Worm (Caenorhabditis elegans) whole organism, L3 larva: Measurements from ENCODE around the gene F49E10.2.

Source experiments
- R02D3.7 ChIP-seq: fragments of 150-350 bp; optimal IDR thresholded peaks from 2 replicates; lab custom pipeline; 2014; ENCODE audit warnings: missing biosample characterization, missing genetic modification characterization
- ZK546.5 ChIP-seq: sonication (generic microtip); optimal IDR thresholded peaks from 2 replicates; lab custom pipeline; 2017; ENCODE audit warnings: missing biosample characterization, missing genetic modification characterization
- aly-2 ChIP-seq: fragments of 150-350 bp; optimal IDR thresholded peaks from 2 replicates; lab custom pipeline; 2014; ENCODE audit warnings: missing biosample characterization, missing genetic modification characterization
- ama-1 ChIP-seq: fragments of 150-350 bp; optimal IDR thresholded peaks from 2 replicates; lab custom pipeline; 2018
- ceh-16 ChIP-seq: sonication (generic microtip); optimal IDR thresholded peaks from 2 replicates; lab custom pipeline; 2017; ENCODE audit warnings: missing biosample characterization, missing genetic modification characterization
- ceh-28 ChIP-seq: fragments of 150-350 bp; optimal IDR thresholded peaks from 2 replicates; lab custom pipeline; 2014; ENCODE audit warnings: missing biosample characterization, missing genetic modification reagents, missing genetic modification characterization
- ceh-82 ChIP-seq: fragments of 150-350 bp; optimal IDR thresholded peaks from 2 replicates; lab custom pipeline; 2014; ENCODE audit warnings: missing biosample characterization, missing genetic modification characterization
- daf-12 ChIP-seq: fragments of 150-350 bp; optimal IDR thresholded peaks from 2 replicates; lab custom pipeline; 2014; ENCODE audit warnings: missing biosample characterization, missing genetic modification reagents, missing genetic modification characterization
- egl-5 ChIP-seq: fragments of 150-350 bp; optimal IDR thresholded peaks from 2 replicates; lab custom pipeline; 2017; ENCODE audit warnings: missing biosample characterization, missing genetic modification reagents, missing genetic modification characterization, inconsistent platforms
- elt-1 ChIP-seq: fragments of 150-350 bp; optimal IDR thresholded peaks from 2 replicates; lab custom pipeline; 2014; ENCODE audit warnings: missing biosample characterization, missing genetic modification characterization
- elt-2 ChIP-seq: sonication (generic microtip); optimal IDR thresholded peaks from 2 replicates; lab custom pipeline; 2016; ENCODE audit warnings: missing genetic modification reagents, mild to moderate bottlenecking, missing genetic modification characterization, missing compliant biosample characterization
- elt-3 ChIP-seq, 3 experiments: fragments of 150-350 bp in 1 of 3; sonication (generic microtip) in 2 of 3; optimal IDR thresholded peaks; 2 replicates in 2 of 3; 4 replicates in 1 of 3; lab custom pipeline; 2014 to 2017; ENCODE audit warnings: missing biosample characterization in 3 of 3, missing genetic modification characterization in 3 of 3
- eor-1 ChIP-seq, 2 experiments: fragments of 150-350 bp; optimal IDR thresholded peaks; 2 replicates each; lab custom pipeline; 2014 to 2018; ENCODE audit warnings: missing biosample characterization in 2 of 2, missing genetic modification characterization in 2 of 2
- fkh-10 ChIP-seq: sonication (generic microtip); optimal IDR thresholded peaks from 2 replicates; lab custom pipeline; 2017; ENCODE audit warnings: missing biosample characterization, missing genetic modification reagents, missing genetic modification characterization
- fkh-2 ChIP-seq: fragments of 150-350 bp; optimal IDR thresholded peaks from 2 replicates; lab custom pipeline; 2014; ENCODE audit warnings: missing biosample characterization, missing genetic modification reagents, missing genetic modification characterization
- fos-1 ChIP-seq: fragments of 150-350 bp; optimal IDR thresholded peaks from 2 replicates; lab custom pipeline; 2014; ENCODE audit warnings: missing biosample characterization, missing genetic modification characterization
- hmg-11 ChIP-seq: sonication (generic microtip); optimal IDR thresholded peaks from 2 replicates; lab custom pipeline; 2016; ENCODE audit warnings: missing genetic modification characterization, missing compliant biosample characterization
- jun-1 ChIP-seq: fragments of 150-350 bp; optimal IDR thresholded peaks from 2 replicates; lab custom pipeline; 2014; ENCODE audit warnings: missing biosample characterization, missing genetic modification reagents, missing genetic modification characterization
- lin-15B ChIP-seq: fragments of 150-350 bp; optimal IDR thresholded peaks from 2 replicates; lab custom pipeline; 2014; ENCODE audit warnings: missing biosample characterization, missing genetic modification characterization
- lin-39 ChIP-seq: fragments of 150-350 bp; optimal IDR thresholded peaks from 2 replicates; lab custom pipeline; 2018; ENCODE audit warnings: missing biosample characterization, missing genetic modification reagents, missing genetic modification characterization
- lsy-12 ChIP-seq: sonication (generic microtip); optimal IDR thresholded peaks from 2 replicates; lab custom pipeline; 2016; ENCODE audit warnings: mild to moderate bottlenecking, missing genetic modification characterization, missing compliant biosample characterization
- mdl-1 ChIP-seq: fragments of 150-350 bp; optimal IDR thresholded peaks from 2 replicates; lab custom pipeline; 2014; ENCODE audit warnings: missing biosample characterization, missing genetic modification characterization
- mml-1 ChIP-seq: fragments of 150-350 bp; sonication (generic microtip); optimal IDR thresholded peaks from 3 replicates; lab custom pipeline; 2014; ENCODE audit warnings: missing biosample characterization, missing genetic modification characterization
- nfya-1 ChIP-seq: sonication (generic microtip); optimal IDR thresholded peaks from 2 replicates; lab custom pipeline; 2017; ENCODE audit warnings: missing genetic modification characterization, mild to moderate bottlenecking, missing compliant biosample characterization, antibody characterized with exemption, moderate library complexity; ENCODE audit not compliant: insufficient read depth
- nhr-11 ChIP-seq: fragments of 150-350 bp; optimal IDR thresholded peaks from 2 replicates; lab custom pipeline; 2014; ENCODE audit warnings: missing biosample characterization, missing genetic modification characterization
- nhr-23 ChIP-seq: fragments of 150-350 bp; optimal IDR thresholded peaks from 2 replicates; lab custom pipeline; 2014; ENCODE audit warnings: missing biosample characterization, missing genetic modification reagents, missing genetic modification characterization
- nhr-25 ChIP-seq: sonication (generic microtip); optimal IDR thresholded peaks from 2 replicates; lab custom pipeline; 2017; ENCODE audit warnings: missing biosample characterization, missing genetic modification characterization
- nhr-28 ChIP-seq: fragments of 150-350 bp; optimal IDR thresholded peaks from 2 replicates; lab custom pipeline; 2014; ENCODE audit warnings: missing biosample characterization, missing genetic modification characterization
- nhr-43 ChIP-seq: sonication (generic microtip); optimal IDR thresholded peaks from 2 replicates; lab custom pipeline; 2016; ENCODE audit warnings: mild to moderate bottlenecking, missing genetic modification characterization, missing compliant biosample characterization; ENCODE audit not compliant: poor library complexity, severe bottlenecking
- nhr-67 ChIP-seq: fragments of 150-350 bp; optimal IDR thresholded peaks from 2 replicates; lab custom pipeline; 2014; ENCODE audit warnings: missing biosample characterization, missing genetic modification characterization
- nhr-76 ChIP-seq: fragments of 150-350 bp; sonication (generic microtip); optimal IDR thresholded peaks from 5 replicates; lab custom pipeline; 2014; ENCODE audit warnings: missing biosample characterization, missing genetic modification characterization
- nhr-77 ChIP-seq: fragments of 150-350 bp; optimal IDR thresholded peaks from 2 replicates; lab custom pipeline; 2014; ENCODE audit warnings: missing biosample characterization, missing genetic modification characterization
- pha-4 ChIP-seq: fragments of 150-350 bp; optimal IDR thresholded peaks from 2 replicates; lab custom pipeline; 2014; ENCODE audit warnings: missing biosample characterization, missing genetic modification reagents, missing genetic modification characterization
- pqm-1 ChIP-seq: fragments of 150-350 bp; optimal IDR thresholded peaks from 2 replicates; lab custom pipeline; 2017; ENCODE audit warnings: missing biosample characterization, missing genetic modification characterization, inconsistent platforms
- sea-2 ChIP-seq: fragments of 150-350 bp; sonication (generic microtip); optimal IDR thresholded peaks from 4 replicates; lab custom pipeline; 2014; ENCODE audit warnings: missing biosample characterization, missing genetic modification reagents, missing genetic modification characterization
- skn-1 ChIP-seq: fragments of 150-350 bp; optimal IDR thresholded peaks from 2 replicates; lab custom pipeline; 2014; ENCODE audit warnings: missing biosample characterization, missing genetic modification characterization
- snpc-4 ChIP-seq: fragments of 150-350 bp; optimal IDR thresholded peaks from 2 replicates; lab custom pipeline; 2014; ENCODE audit warnings: missing biosample characterization, missing genetic modification characterization
- unc-39 ChIP-seq: sonication (generic microtip); optimal IDR thresholded peaks from 4 replicates; lab custom pipeline; 2017; ENCODE audit warnings: missing biosample characterization, missing genetic modification characterization
- unc-62 ChIP-seq: fragments of 150-350 bp; sonication (generic microtip); optimal IDR thresholded peaks from 4 replicates; lab custom pipeline; 2014; ENCODE audit warnings: missing biosample characterization, missing genetic modification reagents, missing genetic modification characterization
- zag-1 ChIP-seq: fragments of 150-350 bp; optimal IDR thresholded peaks from 2 replicates; lab custom pipeline; 2014; ENCODE audit warnings: missing biosample characterization, missing genetic modification characterization
- ztf-11 ChIP-seq: fragments of 150-350 bp; optimal IDR thresholded peaks from 2 replicates; lab custom pipeline; 2014; ENCODE audit warnings: missing biosample characterization, missing genetic modification characterization
- ztf-4 ChIP-seq: fragments of 150-350 bp; optimal IDR thresholded peaks from 2 replicates; lab custom pipeline; 2014; ENCODE audit warnings: missing biosample characterization, missing genetic modification characterization

Gene F49E10.2

ce11 chrX:5930822-5931221 is 40.6 kb downstream of the F49E10.2 start, which contains the start of gene egl-6:
Gene egl-6 (plus strand): TSS chrX:5931122.
- TF ChIP-seq fkh-10 (GFP tag; lab: Kevin White, UChicago) (no peak), eor-1 (tag; optimal IDR thresholded peaks at IDR 0.05; lab: Kevin White, UChicago) (no peak), zag-1 (tag; lab: Kevin White, UChicago) (no peak), fkh-2 (tag; lab: Kevin White, UChicago) (no peak), lsy-12 (no peak), sea-2 (GFP tag; lab: Kevin White, UChicago) (no peak), ZK546.5 (tag; lab: Kevin White, UChicago) (no peak)

DNA sequence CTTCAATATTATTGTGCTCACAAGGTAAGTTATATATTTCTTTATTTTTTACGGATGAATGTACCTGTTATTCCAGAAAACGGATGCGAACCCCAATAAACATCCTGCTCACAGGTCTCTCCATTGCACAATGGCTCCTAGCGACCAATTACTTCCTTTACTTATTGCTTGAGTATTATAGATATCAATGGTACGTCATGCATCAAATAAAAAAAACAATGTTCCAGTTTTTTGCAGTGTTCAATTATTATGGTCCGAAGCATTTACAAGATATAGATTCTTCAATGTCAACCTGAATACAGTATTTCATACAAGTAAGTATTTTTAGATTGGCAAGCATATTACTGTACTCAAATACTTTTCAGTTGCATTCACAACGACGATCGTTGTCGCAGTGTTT is 42.7 kb downstream of the F49E10.2 start:
- TF ChIP-seq nfya-1 (tag; lab: Kevin White, UChicago) (no peak), nhr-43 (tag; lab: Kevin White, UChicago) (no peak), ama-1 (lab: Kevin White, UChicago) (no peak), lin-15B (no peak), unc-62 (GFP tag; lab: Kevin White, UChicago) (no peak)

ce11 chrX:5935473-5935872 is 45.3 kb downstream of the F49E10.2 start, which contains the start of gene C46F4.3:
Gene C46F4.3 (plus strand): TSS chrX:5935773.
- no peak for TF ChIP-seq ztf-11 (tag; lab: Kevin White, UChicago)
- TF ChIP-seq aly-2 (tag; lab: Kevin White, UChicago), result no peak
- TF ChIP-seq ama-1 (lab: Kevin White, UChicago), result no peak
- TF ChIP-seq nhr-43 (tag; lab: Kevin White, UChicago), result no peak
- TF ChIP-seq ceh-82 (tag; lab: Kevin White, UChicago), result no peak
- no peak for TF ChIP-seq mdl-1 (tag; lab: Kevin White, UChicago)

ce11 chrX:5941325-5941724 is 51.1 kb downstream of the F49E10.2 start:
- TF ChIP-seq ceh-16 (tag; lab: Kevin White, UChicago), result no peak
- TF ChIP-seq ama-1 (lab: Kevin White, UChicago), result peak; percentile 27
- TF ChIP-seq pqm-1 (tag; lab: Kevin White, UChicago), result peak; percentile 61
- no peak for TF ChIP-seq sea-2 (GFP tag; lab: Kevin White, UChicago)

DNA sequence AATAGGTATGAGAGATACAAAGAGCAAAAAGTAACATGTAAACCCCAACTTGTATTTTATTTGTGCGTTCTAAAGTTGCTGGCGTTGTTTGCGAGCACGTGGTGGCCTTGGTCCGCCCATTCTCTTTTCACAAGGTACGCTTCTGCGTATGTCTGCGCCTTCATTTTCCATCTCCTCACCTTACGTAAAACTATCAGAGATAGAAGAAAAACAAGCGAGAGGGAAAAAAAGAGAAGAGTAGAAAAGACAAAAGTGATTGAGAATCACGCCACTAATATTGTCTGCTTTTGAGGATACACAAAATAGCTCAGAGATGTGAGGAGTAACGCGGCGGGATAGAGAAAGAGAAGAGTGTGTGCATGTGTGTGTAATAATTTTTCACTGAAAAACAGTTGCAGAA is 52.0 kb downstream of the F49E10.2 start:
- TF ChIP-seq mdl-1 (tag; lab: Kevin White, UChicago) (peak; percentile 29), ceh-16 (tag; lab: Kevin White, UChicago) (no peak), skn-1 (tag; lab: Kevin White, UChicago) (no peak), nhr-25 (tag; lab: Kevin White, UChicago) (peak; percentile 17), lin-15B (no peak), fkh-2 (tag; lab: Kevin White, UChicago) (no peak), unc-62 (GFP tag; lab: Kevin White, UChicago) (no peak), nhr-77 (tag; lab: Kevin White, UChicago) (no peak), fkh-10 (GFP tag; lab: Kevin White, UChicago) (no peak), pha-4 (peak; percentile 61), eor-1 (tag; optimal IDR thresholded peaks at IDR 0.05; lab: Kevin White, UChicago) (no peak), ztf-4 (no peak), elt-3 (tag; optimal IDR thresholded peaks at IDR 0.05; lab: Kevin White, UChicago) (no peak), fos-1 (tag; lab: Kevin White, UChicago) (no peak), nhr-67 (tag; lab: Kevin White, UChicago) (no peak), daf-12 (no peak), egl-5 (tag; lab: Kevin White, UChicago) (no peak), nhr-76 (tag; lab: Kevin White, UChicago) (no peak), mml-1 (tag; lab: Kevin White, UChicago) (no peak), hmg-11 (tag; lab: Kevin White, UChicago) (no peak), nhr-11 (tag; lab: Kevin White, UChicago) (peak; percentile 23), R02D3.7 (tag; lab: Kevin White, UChicago) (no peak), jun-1 (no peak), nhr-28 (tag; lab: Kevin White, UChicago) (no peak), lin-39 (tag; lab: Kevin White, UChicago) (no peak), snpc-4 (tag; lab: Kevin White, UChicago) (peak; percentile 6), elt-1 (tag; lab: Kevin White, UChicago) (no peak), unc-39 (no peak), zag-1 (tag; lab: Kevin White, UChicago) (no peak), aly-2 (tag; lab: Kevin White, UChicago) (no peak), ztf-11 (tag; lab: Kevin White, UChicago) (no peak), lsy-12 (no peak), ceh-28 (tag; lab: Kevin White, UChicago) (no peak), sea-2 (GFP tag; lab: Kevin White, UChicago) (no peak), ama-1 (lab: Kevin White, UChicago) (peak; percentile 24), pqm-1 (tag; lab: Kevin White, UChicago) (no peak), nhr-43 (tag; lab: Kevin White, UChicago) (peak; percentile 36), elt-2 (no peak), nhr-23 (tag; lab: Kevin White, UChicago) (peak; percentile 43), nfya-1 (tag; lab: Kevin White, UChicago) (peak; percentile 20)
- TF ChIP-seq, all 47 proteins: peak for 9
